Fruit fly (Drosophila melanogaster) whole organism, embryonic: Measurements from ENCODE around the gene Ythdc1.

Experiments
- CG3065 ChIP-seq: fragments of 200-800 bp; sonication (Bioruptor generic); optimal IDR thresholded peaks from 2 replicates; lab custom pipeline; 2016; ENCODE audit warnings: missing biosample characterization, missing genetic modification characterization
- CG32532 ChIP-seq: fragments of 200-800 bp; sonication (Bioruptor generic); IDR thresholded peaks from 2 replicates; pipeline ENCODE4 v1.3.6; 2022; ENCODE audit warnings: missing biosample characterization, missing genetic modification characterization
- CG7963 ChIP-seq: fragments of 200-800 bp; sonication (Bioruptor generic); IDR thresholded peaks from 3 replicates; pipeline ENCODE4 v1.3.6; 2022; ENCODE audit warnings: missing biosample characterization, missing genetic modification characterization; ENCODE audit not compliant: partially characterized antibody
- Hey ChIP-seq: fragments of 200-800 bp; sonication (Bioruptor generic); optimal IDR thresholded peaks from 3 replicates; lab custom pipeline; 2018; ENCODE audit warnings: missing biosample characterization, mild to moderate bottlenecking, missing genetic modification characterization
- Stat92E ChIP-seq, 3 experiments: fragments of >200 bp in 2 of 3; fragments of 200-800 bp in 1 of 3; sonication (Bioruptor generic) in 1 of 3; optimal IDR thresholded peaks; 2 replicates each; lab custom pipeline; 2017 to 2019; ENCODE audit warnings: missing biosample characterization in 3 of 3, missing genetic modification characterization in 3 of 3, mild to moderate bottlenecking in 1 of 3, moderate library complexity in 1 of 3
- caup ChIP-seq: fragments of 200-800 bp; sonication (Bioruptor generic); optimal IDR thresholded peaks from 3 replicates; lab custom pipeline; 2017; ENCODE audit warnings: missing biosample characterization, mild to moderate bottlenecking, missing genetic modification characterization, moderate library complexity; ENCODE audit not compliant: severe bottlenecking
- gem ChIP-seq: fragments of 200-800 bp; sonication (Bioruptor generic); optimal IDR thresholded peaks from 2 replicates; lab custom pipeline; 2019; ENCODE audit warnings: missing biosample characterization, mild to moderate bottlenecking, missing genetic modification characterization, moderate library complexity
- kay ChIP-seq: fragments of 200-800 bp; sonication (Bioruptor generic); optimal IDR thresholded peaks from 2 replicates; lab custom pipeline; 2016; ENCODE audit warnings: missing biosample characterization, missing genetic modification characterization
- trem ChIP-seq: fragments of 200-800 bp; optimal IDR thresholded peaks from 3 replicates; lab custom pipeline; 2019; ENCODE audit warnings: missing biosample characterization, mild to moderate bottlenecking, missing genetic modification characterization, moderate library complexity
- trh ChIP-seq: fragments of 200-800 bp; sonication (Bioruptor generic); optimal IDR thresholded peaks from 2 replicates; lab custom pipeline; 2016; ENCODE audit warnings: missing biosample characterization, missing genetic modification characterization
- ttk ChIP-seq: fragments of 200-800 bp; sonication (Bioruptor generic); IDR thresholded peaks from 2 replicates; pipeline ENCODE4 v2.1.2; 2022; ENCODE audit warnings: missing biosample characterization, missing genetic modification characterization
- unc-4 ChIP-seq: fragments of 200-800 bp; sonication (Bioruptor generic); IDR thresholded peaks from 2 replicates; pipeline ENCODE4 v1.3.6; 2022; ENCODE audit warnings: missing biosample characterization, missing genetic modification characterization; ENCODE audit not compliant: partially characterized antibody

DNA sequence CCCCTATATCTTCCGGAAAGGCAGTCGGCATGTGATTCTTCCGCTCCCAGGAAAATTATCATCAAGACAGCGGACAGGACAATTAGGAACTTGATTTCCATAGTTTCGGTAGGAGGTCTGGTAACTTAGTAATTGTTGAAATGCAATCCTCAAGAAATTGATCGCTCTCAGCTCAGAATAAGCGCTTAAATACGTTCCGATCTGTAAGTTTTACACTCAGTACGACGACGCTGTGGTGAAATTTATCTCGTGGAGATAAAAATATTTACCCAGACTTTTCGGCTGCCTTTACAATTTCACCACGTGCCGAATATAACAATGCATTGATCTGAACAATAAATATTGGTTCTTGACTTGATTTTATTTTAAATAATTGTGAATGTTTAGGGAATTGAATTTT lies 38.3 kb downstream of the Ythdc1 start, which contains the start of gene Drsl1:
- no peak for TF ChIP-seq unc-4
- no peak for TF ChIP-seq trh (GFP tag; lab: Kevin White, UChicago)
- TF ChIP-seq caup (GFP tag; lab: Kevin White, UChicago), result no peak
- TF ChIP-seq CG7963, result no peak
- no peak for TF ChIP-seq kay (GFP tag; lab: Kevin White, UChicago)
- TF ChIP-seq CG3065, result no peak
- no peak for TF ChIP-seq Stat92E (GFP tag; optimal IDR thresholded peaks at IDR 0.05; lab: Kevin White, UChicago)
- TF ChIP-seq CG32532 (GFP tag; lab: Robert Waterston, UW), result no peak
- no peak for TF ChIP-seq gem (tag; lab: Kevin White, UChicago)
- TF ChIP-seq Hey (tag; lab: Kevin White, UChicago), result no peak
- no peak for TF ChIP-seq trem (tag; lab: Kevin White, UChicago)
- TF ChIP-seq ttk (GFP tag; lab: Robert Waterston, UW), result no peak
